Worm (Caenorhabditis elegans) whole organism, L3 larva: ENCODE measurements around the gene C27D6.12.

Source experiments
- R02D3.7 ChIP-seq: fragments of 150-350 bp; optimal IDR thresholded peaks from 2 replicates; lab custom pipeline; 2014; ENCODE audit warnings: missing biosample characterization, missing genetic modification characterization
- ZK546.5 ChIP-seq: sonication (generic microtip); optimal IDR thresholded peaks from 2 replicates; lab custom pipeline; 2017; ENCODE audit warnings: missing biosample characterization, missing genetic modification characterization
- aly-2 ChIP-seq: fragments of 150-350 bp; optimal IDR thresholded peaks from 2 replicates; lab custom pipeline; 2014; ENCODE audit warnings: missing biosample characterization, missing genetic modification characterization
- ama-1 ChIP-seq: fragments of 150-350 bp; optimal IDR thresholded peaks from 2 replicates; lab custom pipeline; 2018
- ceh-16 ChIP-seq: sonication (generic microtip); optimal IDR thresholded peaks from 2 replicates; lab custom pipeline; 2017; ENCODE audit warnings: missing biosample characterization, missing genetic modification characterization
- daf-12 ChIP-seq: fragments of 150-350 bp; optimal IDR thresholded peaks from 2 replicates; lab custom pipeline; 2014; ENCODE audit warnings: missing biosample characterization, missing genetic modification reagents, missing genetic modification characterization
- egl-27 ChIP-seq: sonication (generic microtip); optimal IDR thresholded peaks from 4 replicates; lab custom pipeline; 2017; ENCODE audit warnings: missing biosample characterization, missing genetic modification reagents, missing genetic modification characterization
- egl-5 ChIP-seq: fragments of 150-350 bp; optimal IDR thresholded peaks from 2 replicates; lab custom pipeline; 2017; ENCODE audit warnings: missing biosample characterization, missing genetic modification reagents, missing genetic modification characterization, inconsistent platforms
- elt-1 ChIP-seq: fragments of 150-350 bp; optimal IDR thresholded peaks from 2 replicates; lab custom pipeline; 2014; ENCODE audit warnings: missing biosample characterization, missing genetic modification characterization
- elt-2 ChIP-seq: sonication (generic microtip); optimal IDR thresholded peaks from 2 replicates; lab custom pipeline; 2016; ENCODE audit warnings: missing genetic modification reagents, mild to moderate bottlenecking, missing genetic modification characterization, missing compliant biosample characterization
- elt-3 ChIP-seq, 3 experiments: fragments of 150-350 bp in 1 of 3; sonication (generic microtip) in 2 of 3; optimal IDR thresholded peaks; 2 replicates in 2 of 3; 4 replicates in 1 of 3; lab custom pipeline; 2014 to 2017; ENCODE audit warnings: missing biosample characterization in 3 of 3, missing genetic modification characterization in 3 of 3
- eor-1 ChIP-seq, 2 experiments: fragments of 150-350 bp; optimal IDR thresholded peaks; 2 replicates each; lab custom pipeline; 2014 to 2018; ENCODE audit warnings: missing biosample characterization in 2 of 2, missing genetic modification characterization in 2 of 2
- fkh-10 ChIP-seq: sonication (generic microtip); optimal IDR thresholded peaks from 2 replicates; lab custom pipeline; 2017; ENCODE audit warnings: missing biosample characterization, missing genetic modification reagents, missing genetic modification characterization
- hmg-11 ChIP-seq: sonication (generic microtip); optimal IDR thresholded peaks from 2 replicates; lab custom pipeline; 2016; ENCODE audit warnings: missing genetic modification characterization, missing compliant biosample characterization
- jun-1 ChIP-seq: fragments of 150-350 bp; optimal IDR thresholded peaks from 2 replicates; lab custom pipeline; 2014; ENCODE audit warnings: missing biosample characterization, missing genetic modification reagents, missing genetic modification characterization
- lin-15B ChIP-seq: fragments of 150-350 bp; optimal IDR thresholded peaks from 2 replicates; lab custom pipeline; 2014; ENCODE audit warnings: missing biosample characterization, missing genetic modification characterization
- mdl-1 ChIP-seq: fragments of 150-350 bp; optimal IDR thresholded peaks from 2 replicates; lab custom pipeline; 2014; ENCODE audit warnings: missing biosample characterization, missing genetic modification characterization
- mml-1 ChIP-seq: fragments of 150-350 bp; sonication (generic microtip); optimal IDR thresholded peaks from 3 replicates; lab custom pipeline; 2014; ENCODE audit warnings: missing biosample characterization, missing genetic modification characterization
- nfya-1 ChIP-seq: sonication (generic microtip); optimal IDR thresholded peaks from 2 replicates; lab custom pipeline; 2017; ENCODE audit warnings: missing genetic modification characterization, mild to moderate bottlenecking, missing compliant biosample characterization, antibody characterized with exemption, moderate library complexity; ENCODE audit not compliant: insufficient read depth
- nhr-11 ChIP-seq: fragments of 150-350 bp; optimal IDR thresholded peaks from 2 replicates; lab custom pipeline; 2014; ENCODE audit warnings: missing biosample characterization, missing genetic modification characterization
- nhr-12 ChIP-seq: fragments of 150-350 bp; optimal IDR thresholded peaks from 2 replicates; lab custom pipeline; 2014; ENCODE audit warnings: missing biosample characterization, missing genetic modification characterization
- nhr-23 ChIP-seq: fragments of 150-350 bp; optimal IDR thresholded peaks from 2 replicates; lab custom pipeline; 2014; ENCODE audit warnings: missing biosample characterization, missing genetic modification reagents, missing genetic modification characterization
- nhr-237 ChIP-seq: fragments of 150-350 bp; optimal IDR thresholded peaks from 2 replicates; lab custom pipeline; 2014; ENCODE audit warnings: missing biosample characterization, missing genetic modification characterization
- nhr-28 ChIP-seq: fragments of 150-350 bp; optimal IDR thresholded peaks from 2 replicates; lab custom pipeline; 2014; ENCODE audit warnings: missing biosample characterization, missing genetic modification characterization
- nhr-76 ChIP-seq: fragments of 150-350 bp; sonication (generic microtip); optimal IDR thresholded peaks from 5 replicates; lab custom pipeline; 2014; ENCODE audit warnings: missing biosample characterization, missing genetic modification characterization
- pha-4 ChIP-seq: fragments of 150-350 bp; optimal IDR thresholded peaks from 2 replicates; lab custom pipeline; 2014; ENCODE audit warnings: missing biosample characterization, missing genetic modification reagents, missing genetic modification characterization
- pqm-1 ChIP-seq: fragments of 150-350 bp; optimal IDR thresholded peaks from 2 replicates; lab custom pipeline; 2017; ENCODE audit warnings: missing biosample characterization, missing genetic modification characterization, inconsistent platforms
- skn-1 ChIP-seq: fragments of 150-350 bp; optimal IDR thresholded peaks from 2 replicates; lab custom pipeline; 2014; ENCODE audit warnings: missing biosample characterization, missing genetic modification characterization
- snpc-4 ChIP-seq: fragments of 150-350 bp; optimal IDR thresholded peaks from 2 replicates; lab custom pipeline; 2014; ENCODE audit warnings: missing biosample characterization, missing genetic modification characterization
- tbx-2 ChIP-seq: sonication (generic microtip); optimal IDR thresholded peaks from 2 replicates; lab custom pipeline; 2016; ENCODE audit warnings: mild to moderate bottlenecking, missing genetic modification characterization, missing compliant biosample characterization

The C27D6.12 gene

DNA sequence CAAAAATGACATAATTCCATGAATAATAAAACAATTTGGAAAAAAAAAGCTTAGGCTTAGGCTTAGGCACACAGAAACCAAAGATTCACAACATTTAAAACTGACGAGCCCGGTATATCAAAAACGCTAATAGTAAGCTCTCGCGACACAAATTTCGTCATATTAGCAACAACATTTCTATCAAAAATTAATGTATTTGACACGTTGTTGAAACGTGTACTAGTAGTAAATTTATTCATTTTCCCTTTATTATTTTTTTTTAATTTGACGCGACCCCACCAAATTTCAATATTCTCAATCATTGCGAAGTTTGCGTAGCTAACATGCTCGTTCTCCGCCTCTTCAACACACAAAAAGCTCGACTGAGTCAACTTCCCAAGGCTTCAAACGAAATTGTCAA lies 34.2 kb upstream of the C27D6.12 start, which contains the start of gene C34F11.2:
Gene C34F11.2 (plus strand): TSS at position 301 of the 400 bp plus-strand sequence.
- TF ChIP-seq nhr-28 (tag; lab: Kevin White, UChicago) = no peak
- no peak for TF ChIP-seq nhr-11 (tag; lab: Kevin White, UChicago)
- no peak for TF ChIP-seq snpc-4
- no peak for TF ChIP-seq elt-2 (tag; lab: Kevin White, UChicago)
- no peak for TF ChIP-seq elt-3 (tag; optimal IDR thresholded peaks at IDR 0.05; lab: Kevin White, UChicago)
- TF ChIP-seq elt-1 (tag; lab: Kevin White, UChicago) = no peak
- TF ChIP-seq nhr-237 (tag; lab: Kevin White, UChicago) = no peak
- no peak for TF ChIP-seq nhr-12
- TF ChIP-seq fkh-10 = no peak

- TF ChIP-seq elt-1 (tag; lab: Kevin White, UChicago) (no peak), nhr-23 (tag; lab: Kevin White, UChicago) (peak; percentile 29), eor-1 (tag; optimal IDR thresholded peaks at IDR 0.05; lab: Kevin White, UChicago) (no peak), fkh-10 (no peak), nfya-1 (no peak)
Measured at ce11 chrII:5210830-5211229, 33.0 kb upstream of the C27D6.12 start, which contains the start of gene C34F11.8. C34F11.8 (minus strand) TSS chrII:5210964.

DNA sequence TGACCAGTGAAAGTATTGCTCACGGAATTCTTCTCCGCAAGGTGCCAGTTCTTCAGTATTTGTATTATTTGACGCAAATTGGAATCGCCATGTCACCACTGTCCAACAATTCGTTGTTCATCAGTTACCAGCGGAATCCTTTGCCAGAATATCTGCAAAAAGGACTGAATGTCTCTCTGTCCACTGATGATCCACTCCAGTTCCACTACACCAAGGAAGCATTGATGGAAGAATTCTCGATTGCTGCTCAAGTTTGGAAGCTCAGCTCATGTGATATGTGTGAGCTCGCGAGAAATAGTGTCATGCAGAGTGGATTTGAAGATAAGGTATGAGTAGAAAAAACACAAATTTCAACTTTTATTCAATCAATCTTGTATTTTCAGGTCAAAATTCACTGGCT lies 31.3 kb upstream of the C27D6.12 start:
- no peak for TF ChIP-seq egl-5
- TF ChIP-seq ama-1 = peak; percentile 55

DNA sequence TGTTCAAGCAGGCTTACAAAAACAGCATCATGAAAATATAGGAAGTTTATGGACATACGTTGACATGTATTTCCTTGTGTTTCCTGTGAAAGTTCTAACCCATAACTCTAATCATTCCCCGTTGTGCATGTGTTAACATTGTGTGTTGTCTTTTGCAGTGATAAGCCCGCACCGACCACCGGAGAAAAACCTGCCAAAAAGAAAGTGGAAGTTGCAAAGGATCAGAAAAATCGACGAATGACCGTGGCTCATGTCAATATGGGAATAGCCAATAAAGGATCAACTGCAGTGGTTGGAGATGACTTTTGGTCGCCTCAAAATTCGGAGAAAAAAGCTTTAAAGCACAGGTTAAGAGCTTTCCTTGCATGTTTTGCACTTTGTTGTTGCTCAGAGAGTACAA lies 27.5 kb upstream of the C27D6.12 start:
- no peak for TF ChIP-seq egl-27 (tag; lab: Kevin White, UChicago)
- TF ChIP-seq elt-2 (tag; lab: Kevin White, UChicago) = peak; percentile 39

ce11 chrII:5202930-5203329 lies 25.1 kb upstream of the C27D6.12 start, which contains the start of gene ampd-1:
ampd-1 (plus strand) TSS chrII:5203322.
- TF ChIP-seq pqm-1 (tag; lab: Kevin White, UChicago) (peak; percentile 68), ama-1 (no peak), nhr-11 (tag; lab: Kevin White, UChicago) (no peak), nfya-1 (peak; percentile 38), mml-1 (tag; lab: Kevin White, UChicago) (no peak), pha-4 (tag; lab: Kevin White, UChicago) (peak; percentile 38), elt-2 (tag; lab: Kevin White, UChicago) (peak; percentile 95), skn-1 (peak; percentile 8)

ce11 chrII:5201922-5202562 lies 24.2 kb upstream of the C27D6.12 start:
- TF ChIP-seq nfya-1 (peak; percentile 12), nhr-11 (tag; lab: Kevin White, UChicago) (no peak), ama-1 (peak; percentile 49), pqm-1 (tag; lab: Kevin White, UChicago) (peak; percentile 98), R02D3.7 (tag; lab: Kevin White, UChicago) (no peak), nhr-76 (tag; lab: Kevin White, UChicago) (no peak), elt-2 (tag; lab: Kevin White, UChicago) (peak; percentile 100), jun-1 (peak; percentile 75), ceh-16 (no peak), aly-2 (tag; lab: Kevin White, UChicago) (no peak), egl-5 (no peak), lin-15B (tag; lab: Kevin White, UChicago) (no peak), pha-4 (tag; lab: Kevin White, UChicago) (peak; percentile 33), mml-1 (tag; lab: Kevin White, UChicago) (no peak)

- no peak for TF ChIP-seq tbx-2 (tag; lab: Kevin White, UChicago)
- peak; percentile 56 for TF ChIP-seq pha-4 (tag; lab: Kevin White, UChicago)
- peak; percentile 3 for TF ChIP-seq hmg-11
- TF ChIP-seq snpc-4 = peak; percentile 63
- TF ChIP-seq nhr-23 (tag; lab: Kevin White, UChicago) = peak; percentile 0
- TF ChIP-seq nhr-12 = no peak
- TF ChIP-seq daf-12 (tag; lab: Kevin White, UChicago) = no peak
- TF ChIP-seq mdl-1 (tag; lab: Kevin White, UChicago) = no peak
- no peak for TF ChIP-seq elt-2 (tag; lab: Kevin White, UChicago)
- peak; percentile 9 for TF ChIP-seq elt-1 (tag; lab: Kevin White, UChicago)
- peak; percentile 30 for TF ChIP-seq ama-1
- TF ChIP-seq egl-5 = peak; percentile 37
- no peak for TF ChIP-seq aly-2 (tag; lab: Kevin White, UChicago)
- no peak for TF ChIP-seq R02D3.7 (tag; lab: Kevin White, UChicago)
- TF ChIP-seq pqm-1 (tag; lab: Kevin White, UChicago) = no peak
- TF ChIP-seq nfya-1 = peak; percentile 59
- no peak for TF ChIP-seq ZK546.5
- TF ChIP-seq, all 47 proteins: peak for 8
Measured at ce11 chrII:5200987-5201582, 23.3 kb upstream of the C27D6.12 start.
